Worm (Caenorhabditis elegans) whole organism, L2 larva: ENCODE data around the gene str-254.

Source experiments
- lin-13 ChIP-seq: fragments of 150-350 bp; optimal IDR thresholded peaks from 2 replicates; lab custom pipeline; 2014; ENCODE audit warnings: missing biosample characterization, missing genetic modification reagents, missing genetic modification characterization
- lsy-2 ChIP-seq, 2 experiments: fragments of 150-350 bp in 1 of 2; sonication (generic microtip) in 1 of 2; optimal IDR thresholded peaks; 2 replicates each; lab custom pipeline; 2014 to 2017; ENCODE audit warnings: missing biosample characterization in 2 of 2, missing genetic modification characterization in 2 of 2
- nhr-25 ChIP-seq: fragments of 150-350 bp; sonication (generic microtip); optimal IDR thresholded peaks from 3 replicates; lab custom pipeline; 2014; ENCODE audit warnings: missing biosample characterization, missing genetic modification characterization
- nhr-77 ChIP-seq: fragments of 150-350 bp; optimal IDR thresholded peaks from 2 replicates; lab custom pipeline; 2014; ENCODE audit warnings: missing biosample characterization, missing genetic modification characterization
- snpc-4 ChIP-seq: fragments of 150-350 bp; optimal IDR thresholded peaks from 2 replicates; lab custom pipeline; 2014; ENCODE audit warnings: missing biosample characterization, missing genetic modification characterization
- unc-62 ChIP-seq: fragments of 150-350 bp; optimal IDR thresholded peaks from 2 replicates; lab custom pipeline; 2014; ENCODE audit warnings: missing biosample characterization, missing genetic modification reagents, missing genetic modification characterization
- ztf-11 ChIP-seq: sonication (generic microtip); optimal IDR thresholded peaks from 2 replicates; lab custom pipeline; 2017; ENCODE audit warnings: missing biosample characterization, missing genetic modification characterization
- ztf-4 ChIP-seq: fragments of 150-350 bp; optimal IDR thresholded peaks from 2 replicates; lab custom pipeline; 2014; ENCODE audit warnings: missing biosample characterization, missing genetic modification characterization

DNA sequence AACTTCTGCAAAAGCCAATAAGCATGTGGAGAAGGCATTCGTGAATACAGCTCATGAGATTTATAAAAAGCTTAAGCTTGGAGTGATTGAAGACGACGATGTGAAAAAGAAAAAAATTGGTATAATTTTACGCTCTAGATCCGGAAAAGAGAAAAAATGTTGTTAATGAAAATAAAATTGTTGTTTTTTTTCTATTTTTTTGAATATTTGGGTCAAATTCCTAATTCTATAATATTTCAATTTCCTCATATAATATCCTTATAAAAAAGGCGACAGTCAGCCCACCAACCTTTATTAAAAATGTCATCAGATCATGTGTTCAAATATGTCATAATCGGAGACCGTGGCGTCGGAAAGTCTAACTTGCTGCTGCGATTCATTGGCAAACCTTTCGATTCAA lies 42.1 kb upstream of the str-254 start, which contains the start of gene rabr-3:
- TF ChIP-seq unc-62, result no peak
- no peak for TF ChIP-seq snpc-4 (tag; lab: Kevin White, UChicago)
- no peak for TF ChIP-seq lsy-2 (tag; optimal IDR thresholded peaks at IDR 0.05; lab: Kevin White, UChicago)
- TF ChIP-seq ztf-11 (tag; lab: Kevin White, UChicago), result no peak
- no peak for TF ChIP-seq nhr-25 (tag; lab: Kevin White, UChicago)
- TF ChIP-seq nhr-77 (tag; lab: Kevin White, UChicago), result no peak
- no peak for TF ChIP-seq lin-13 (GFP tag; lab: Kevin White, UChicago)
- TF ChIP-seq ztf-4 (tag; lab: Kevin White, UChicago), result no peak
